Fruit fly (Drosophila melanogaster): ENCODE measurements around the gene CG15628.

Gene CG15628

dm6 chr2L:4854822-4855221, 33.2 kb downstream of the CG15628 start (continued):
- TF ChIP-seq CG7556 (GFP tag; optimal IDR thresholded peaks at IDR 0.05): peak; percentile 2
- TF ChIP-seq tgo (GFP tag; IDR thresholded peaks at IDR 0.05): no peak
- TF ChIP-seq dan (GFP tag; IDR thresholded peaks at IDR 0.05): 0 out of 2 replicates have a peak, but pooled peaks have one; percentile 29
- no peak for TF ChIP-seq CG15514 (GFP tag; optimal IDR thresholded peaks at IDR 0.05)
- TF ChIP-seq CG1602 (GFP tag; optimal IDR thresholded peaks at IDR 0.05): no peak
- no peak for TF ChIP-seq CG5180 (GFP tag; optimal IDR thresholded peaks at IDR 0.05)
- TF ChIP-seq psq (GFP tag; optimal IDR thresholded peaks at IDR 0.05): no peak
- no peak for TF ChIP-seq h (optimal IDR thresholded peaks at IDR 0.05)
- TF ChIP-seq CG34422 (GFP tag; IDR thresholded peaks at IDR 0.05): no peak
- TF ChIP-seq Hr51 (GFP tag; optimal IDR thresholded peaks at IDR 0.05): peak in 1 of 2 experiments; percentile 23
- no peak for TF ChIP-seq zfh2 (GFP tag; optimal IDR thresholded peaks at IDR 0.05)
- peak; percentile 6 for TF ChIP-seq Oli (tag; optimal IDR thresholded peaks at IDR 0.05)
- TF ChIP-seq chinmo (GFP tag; IDR thresholded peaks at IDR 0.05; ENCODE audit: partially characterized antibody): no peak
- no peak for TF ChIP-seq ash1 (GFP tag; optimal IDR thresholded peaks at IDR 0.05)
- TF ChIP-seq inv (GFP tag; IDR thresholded peaks at IDR 0.05; ENCODE audit: partially characterized antibody): no peak
- no peak for TF ChIP-seq B-H2 (GFP tag; optimal IDR thresholded peaks at IDR 0.05)
- peak; percentile 43 for TF ChIP-seq Sox102F (GFP tag; optimal IDR thresholded peaks at IDR 0.05)
- TF ChIP-seq Ssrp (tag; optimal IDR thresholded peaks at IDR 0.05): no peak
- no peak for TF ChIP-seq Dfd (GFP tag; optimal IDR thresholded peaks at IDR 0.05)
- no peak for TF ChIP-seq CG12104 (GFP tag; optimal IDR thresholded peaks at IDR 0.05)
- no peak for TF ChIP-seq D (optimal IDR thresholded peaks at IDR 0.05)
- no peak for TF ChIP-seq D (GFP tag; optimal IDR thresholded peaks at IDR 0.05)
- no peak for TF ChIP-seq stwl (tag; optimal IDR thresholded peaks at IDR 0.05)
- peak; percentile 2 for TF ChIP-seq az2 (GFP tag; optimal IDR thresholded peaks at IDR 0.05)
- no peak for TF ChIP-seq Scr (GFP tag; IDR thresholded peaks at IDR 0.05; ENCODE audit: partially characterized antibody)
- no peak for TF ChIP-seq CG18011 (GFP tag; optimal IDR thresholded peaks at IDR 0.05)
- TF ChIP-seq ap (GFP tag; IDR thresholded peaks at IDR 0.05): no peak
- TF ChIP-seq CG4424 (GFP tag; optimal IDR thresholded peaks at IDR 0.05): peak; percentile 2
- no peak for TF ChIP-seq seq (GFP tag; IDR thresholded peaks at IDR 0.05)
- TF ChIP-seq CG10959 (GFP tag; IDR thresholded peaks at IDR 0.05): no peak
- TF ChIP-seq dpn (GFP tag; optimal IDR thresholded peaks at IDR 0.05): no peak
- no peak for TF ChIP-seq repo (GFP tag; optimal IDR thresholded peaks at IDR 0.05)
- no peak for TF ChIP-seq CG13287 (GFP tag; IDR thresholded peaks at IDR 0.05; ENCODE audit: partially characterized antibody)
- TF ChIP-seq CG4730 (GFP tag; IDR thresholded peaks at IDR 0.05): no peak
- no peak for TF ChIP-seq CG7271 (tag; optimal IDR thresholded peaks at IDR 0.05)
- TF ChIP-seq CG2202 (tag; optimal IDR thresholded peaks at IDR 0.05): no peak
- no peak for TF ChIP-seq hbn (GFP tag; IDR thresholded peaks at IDR 0.05; ENCODE audit: partially characterized antibody)
- TF ChIP-seq exex (tag; optimal IDR thresholded peaks at IDR 0.05): no peak
- no peak for TF ChIP-seq CG4328 (GFP tag; optimal IDR thresholded peaks at IDR 0.05)
- no peak for TF ChIP-seq sr (GFP tag; IDR thresholded peaks at IDR 0.05)
- no peak for TF ChIP-seq CG1832 (GFP tag; optimal IDR thresholded peaks at IDR 0.05)
- peak; percentile 18 for TF ChIP-seq lilli (GFP tag; optimal IDR thresholded peaks at IDR 0.05)
- TF ChIP-seq CG4820 (GFP tag; optimal IDR thresholded peaks at IDR 0.05): no peak
- no peak for TF ChIP-seq CG14441 (GFP tag; IDR thresholded peaks at IDR 0.05)
- TF ChIP-seq CkIIα-i1 (GFP tag; IDR thresholded peaks at IDR 0.05): no peak
- TF ChIP-seq CG12744 (GFP tag; optimal IDR thresholded peaks at IDR 0.05): no peak
- peak; percentile 33 for TF ChIP-seq gem (tag; optimal IDR thresholded peaks at IDR 0.05)
- TF ChIP-seq CG30431 (GFP tag; optimal IDR thresholded peaks at IDR 0.05): no peak
- peak; percentile 2 for TF ChIP-seq tio (GFP tag; optimal IDR thresholded peaks at IDR 0.05)
- TF ChIP-seq oc (tag; optimal IDR thresholded peaks at IDR 0.05): no peak
- TF ChIP-seq CG34376 (GFP tag; optimal IDR thresholded peaks at IDR 0.05): no peak
- TF ChIP-seq sens-2 (GFP tag; IDR thresholded peaks at IDR 0.05): no peak
